Worm (Caenorhabditis elegans) whole organism, young adult: Measurements from ENCODE around the gene srbc-32.

Source experiments
- B0035.1 ChIP-seq: sonication (generic microtip); optimal IDR thresholded peaks from 2 replicates; lab custom pipeline; 2016; ENCODE audit warnings: missing genetic modification characterization, mild to moderate bottlenecking, missing compliant biosample characterization, missing genotype, missing genetic modification reagents
- lin-35 ChIP-seq, 3 experiments: fragments of 150-350 bp in 2 of 3; sonication (generic microtip) in 1 of 3; optimal IDR thresholded peaks; 2 replicates each; lab custom pipeline; 2014 to 2018; ENCODE audit warnings: missing biosample characterization in 3 of 3, missing genetic modification characterization in 3 of 3, missing genetic modification reagents in 3 of 3
- sdz-38 ChIP-seq: sonication (generic microtip); optimal IDR thresholded peaks from 2 replicates; lab custom pipeline; 2016; ENCODE audit warnings: missing genotype, missing genetic modification characterization, missing compliant biosample characterization

DNA sequence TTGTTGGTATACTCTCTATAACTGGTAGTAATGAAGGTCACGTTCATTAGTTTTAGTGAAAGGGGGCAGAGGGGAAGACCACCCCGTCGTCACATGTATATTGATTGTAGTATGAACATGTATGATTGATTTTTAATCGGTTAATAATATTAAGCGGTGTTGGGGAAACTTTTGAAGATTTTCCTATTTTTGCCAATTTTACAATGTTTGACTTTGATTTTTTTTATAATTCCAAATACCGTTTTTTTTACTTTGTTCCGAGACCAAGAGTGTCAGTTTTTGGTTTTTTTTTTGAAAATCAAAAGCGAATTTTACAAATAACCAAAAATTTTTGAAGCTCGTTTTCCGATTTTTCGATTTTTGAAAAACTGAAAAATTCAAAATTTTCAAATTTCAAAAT lies 48.5 kb upstream of the srbc-32 start, which contains the start of gene nhr-221:
- TF ChIP-seq B0035.1 (tag; lab: Kevin White, UChicago), result no peak
- TF ChIP-seq lin-35 (GFP tag; optimal IDR thresholded peaks at IDR 0.05; lab: Kevin White, UChicago), result no peak
- no peak for TF ChIP-seq sdz-38 (tag; lab: Kevin White, UChicago)
